Fruit fly (Drosophila melanogaster) whole organism, embryonic: ENCODE results near the gene CG1896.

ENCODE experiments used
- Antp ChIP-seq: fragments of 200-800 bp; sonication (Bioruptor generic); optimal IDR thresholded peaks from 3 replicates; lab custom pipeline; 2016; ENCODE audit warnings: missing biosample characterization, missing genetic modification characterization
- Asciz ChIP-seq: fragments of 200-800 bp; sonication (Bioruptor generic); optimal IDR thresholded peaks from 2 replicates; lab custom pipeline; 2017; ENCODE audit warnings: missing biosample characterization, mild to moderate bottlenecking, missing genetic modification characterization, missing genetic modification reagents
- BEAF-32 ChIP-seq: fragments of 200-800 bp; sonication (Bioruptor generic); optimal IDR thresholded peaks from 3 replicates; lab custom pipeline; 2017; ENCODE audit warnings: missing biosample characterization, missing genetic modification characterization, mild to moderate bottlenecking, moderate library complexity, missing genetic modification reagents
- Bdp1 ChIP-seq: fragments of 200-800 bp; sonication (Bioruptor generic); optimal IDR thresholded peaks from 3 replicates; lab custom pipeline; 2016; ENCODE audit warnings: missing biosample characterization, missing genetic modification characterization
- CG10979 ChIP-seq: fragments of 200-800 bp; sonication (Bioruptor generic); optimal IDR thresholded peaks from 2 replicates; lab custom pipeline; 2018; ENCODE audit warnings: missing biosample characterization, mild to moderate bottlenecking, missing genetic modification characterization, moderate library complexity
- CG11456 ChIP-seq: fragments of 200-800 bp; sonication (Bioruptor generic); IDR thresholded peaks from 3 replicates; pipeline ENCODE4 v1.3.6; 2022; ENCODE audit warnings: missing biosample characterization, missing genetic modification characterization
- CG12071 ChIP-seq: fragments of 200-800 bp; sonication (Bioruptor generic); optimal IDR thresholded peaks from 3 replicates; lab custom pipeline; 2018; ENCODE audit warnings: missing biosample characterization, mild to moderate bottlenecking, missing genetic modification characterization
- CG12219 ChIP-seq: fragments of 200-800 bp; sonication (Bioruptor generic); optimal IDR thresholded peaks from 3 replicates; lab custom pipeline; 2018; ENCODE audit warnings: missing biosample characterization, mild to moderate bottlenecking, missing genetic modification characterization
- CG12236 ChIP-seq: fragments of 200-800 bp; sonication (Bioruptor generic); optimal IDR thresholded peaks from 2 replicates; lab custom pipeline; 2016; ENCODE audit warnings: missing biosample characterization, missing genetic modification characterization
- CG12744 ChIP-seq: fragments of 200-800 bp; sonication (Bioruptor generic); optimal IDR thresholded peaks from 2 replicates; lab custom pipeline; 2016; ENCODE audit warnings: missing biosample characterization, missing genetic modification characterization
- CG13775 ChIP-seq: fragments of 200-800 bp; sonication (Bioruptor generic); optimal IDR thresholded peaks from 3 replicates; lab custom pipeline; 2017; ENCODE audit warnings: missing biosample characterization, mild to moderate bottlenecking, missing genetic modification characterization
- CG14014 ChIP-seq: fragments of 200-800 bp; sonication (Bioruptor generic); IDR thresholded peaks from 2 replicates; pipeline ENCODE4 v1.3.6; 2022; ENCODE audit warnings: missing biosample characterization, missing genetic modification characterization
- CG14860 ChIP-seq: fragments of 200-800 bp; sonication (Bioruptor generic); IDR thresholded peaks from 3 replicates; pipeline ENCODE4 v1.3.6; 2022; ENCODE audit warnings: missing biosample characterization, missing genetic modification characterization; ENCODE audit not compliant: partially characterized antibody
- CG15073 ChIP-seq: fragments of 200-800 bp; sonication (Bioruptor generic); optimal IDR thresholded peaks from 2 replicates; lab custom pipeline; 2016; ENCODE audit warnings: missing biosample characterization, missing genetic modification characterization
- CG15696 ChIP-seq: fragments of 200-800 bp; sonication (Bioruptor generic); optimal IDR thresholded peaks from 2 replicates; lab custom pipeline; 2019; ENCODE audit warnings: missing biosample characterization, mild to moderate bottlenecking, missing genetic modification characterization, moderate library complexity
- CG16815 ChIP-seq: fragments of 200-800 bp; sonication (Bioruptor generic); optimal IDR thresholded peaks from 3 replicates; lab custom pipeline; 2017; ENCODE audit warnings: missing biosample characterization, mild to moderate bottlenecking, missing genetic modification characterization
- CG17802 ChIP-seq: fragments of 200-800 bp; sonication (Bioruptor generic); optimal IDR thresholded peaks from 2 replicates; lab custom pipeline; 2018; ENCODE audit warnings: missing biosample characterization, mild to moderate bottlenecking, missing genetic modification characterization, moderate library complexity
- CG18262 ChIP-seq: fragments of 200-800 bp; optimal IDR thresholded peaks from 3 replicates; lab custom pipeline; 2019; ENCODE audit warnings: missing biosample characterization, mild to moderate bottlenecking, missing genetic modification characterization, moderate library complexity
- CG2120 ChIP-seq: fragments of 200-800 bp; sonication (Bioruptor generic); optimal IDR thresholded peaks from 3 replicates; lab custom pipeline; 2016; ENCODE audit warnings: missing biosample characterization, missing genetic modification characterization
- CG2889 ChIP-seq: fragments of 200-800 bp; sonication (Bioruptor generic); IDR thresholded peaks from 3 replicates; pipeline ENCODE4 v1.3.6; 2022; ENCODE audit warnings: missing biosample characterization, missing genetic modification characterization
- CG3847 ChIP-seq: fragments of 200-800 bp; sonication (Bioruptor generic); IDR thresholded peaks from 2 replicates; pipeline ENCODE4 v1.3.6; 2022; ENCODE audit warnings: missing biosample characterization, missing genetic modification characterization
- CG4360 ChIP-seq: fragments of 200-800 bp; sonication (Bioruptor generic); IDR thresholded peaks from 2 replicates; pipeline ENCODE4 v1.3.6; 2022; ENCODE audit warnings: missing biosample characterization, missing genetic modification characterization
- CG4424 ChIP-seq: fragments of 200-800 bp; sonication (Bioruptor generic); optimal IDR thresholded peaks from 3 replicates; lab custom pipeline; 2016; ENCODE audit warnings: missing biosample characterization, missing genetic modification characterization
- CG5953 ChIP-seq: fragments of 200-800 bp; sonication (Bioruptor generic); IDR thresholded peaks from 2 replicates; pipeline ENCODE4 v1.3.6; 2022; ENCODE audit warnings: missing biosample characterization, missing genetic modification characterization
- CG6254 ChIP-seq: fragments of 200-800 bp; sonication (Bioruptor generic); optimal IDR thresholded peaks from 3 replicates; lab custom pipeline; 2017; ENCODE audit warnings: mild to moderate bottlenecking, missing biosample characterization, missing genetic modification reagents, missing genetic modification characterization
- CG6765 ChIP-seq: fragments of 200-800 bp; sonication (Bioruptor generic); optimal IDR thresholded peaks from 3 replicates; lab custom pipeline; 2017; ENCODE audit warnings: missing biosample characterization, mild to moderate bottlenecking, missing genetic modification characterization
- CG6854 ChIP-seq: fragments of 200-800 bp; sonication (Bioruptor generic); optimal IDR thresholded peaks from 3 replicates; lab custom pipeline; 2017; ENCODE audit warnings: missing biosample characterization, mild to moderate bottlenecking, missing genetic modification characterization
- CG9437 ChIP-seq: fragments of 200-800 bp; sonication (Bioruptor generic); optimal IDR thresholded peaks from 2 replicates; lab custom pipeline; 2018; ENCODE audit warnings: missing biosample characterization, mild to moderate bottlenecking, missing genetic modification characterization
- CG9797 ChIP-seq: fragments of 200-800 bp; sonication (Bioruptor generic); optimal IDR thresholded peaks from 3 replicates; lab custom pipeline; 2018; ENCODE audit warnings: missing biosample characterization, mild to moderate bottlenecking, missing genetic modification characterization
- CG9876 ChIP-seq: fragments of 200-800 bp; sonication (Bioruptor generic); optimal IDR thresholded peaks from 2 replicates; lab custom pipeline; 2016; ENCODE audit warnings: missing biosample characterization, missing genetic modification characterization
- Ets65A ChIP-seq: fragments of 200-800 bp; sonication (Bioruptor generic); peaks from one replicate; lab custom pipeline; 2016; ENCODE audit warnings: missing biosample characterization, missing genetic modification characterization
- HLH54F ChIP-seq: fragments of 200-800 bp; sonication (Bioruptor generic); optimal IDR thresholded peaks from 3 replicates; lab custom pipeline; 2016; ENCODE audit warnings: missing biosample characterization, missing genetic modification characterization
- Kr ChIP-seq: fragments of 200-800 bp; sonication (Bioruptor generic); optimal IDR thresholded peaks from 2 replicates; lab custom pipeline; 2017; ENCODE audit warnings: missing biosample characterization, mild to moderate bottlenecking, missing genetic modification characterization
- Max ChIP-seq: fragments of 200-800 bp; sonication (Bioruptor generic); optimal IDR thresholded peaks from 2 replicates; lab custom pipeline; 2016; ENCODE audit warnings: missing biosample characterization, mild to moderate bottlenecking, missing genetic modification characterization
- NC2α ChIP-seq: fragments of 200-800 bp; sonication (Bioruptor generic); optimal IDR thresholded peaks from 2 replicates; lab custom pipeline; 2016; ENCODE audit warnings: missing biosample characterization, missing genetic modification characterization
- NfI ChIP-seq: fragments of 200-800 bp; sonication (Bioruptor generic); optimal IDR thresholded peaks from 3 replicates; lab custom pipeline; 2018; ENCODE audit warnings: missing biosample characterization, mild to moderate bottlenecking, missing genetic modification characterization, moderate library complexity
- Rx ChIP-seq: fragments of 200-800 bp; sonication (Bioruptor generic); IDR thresholded peaks from 2 replicates; pipeline ENCODE4 v1.3.6; 2022; ENCODE audit warnings: missing biosample characterization, missing genetic modification characterization
- Sox100B ChIP-seq: fragments of 200-800 bp; sonication (Bioruptor generic); optimal IDR thresholded peaks from 3 replicates; lab custom pipeline; 2018; ENCODE audit warnings: missing biosample characterization, mild to moderate bottlenecking, missing genetic modification characterization
- Vsx1 ChIP-seq: fragments of 200-800 bp; sonication (Bioruptor generic); optimal IDR thresholded peaks from 2 replicates; lab custom pipeline; 2017; ENCODE audit warnings: missing biosample characterization, mild to moderate bottlenecking, missing genetic modification characterization, missing genetic modification reagents
- amos ChIP-seq: fragments of 200-800 bp; sonication (Bioruptor generic); IDR thresholded peaks from 2 replicates; pipeline ENCODE4 v1.3.6; 2022; ENCODE audit warnings: missing biosample characterization, missing genetic modification characterization; ENCODE audit not compliant: partially characterized antibody
- ase ChIP-seq: fragments of 200-800 bp; sonication (Bioruptor generic); IDR thresholded peaks from 3 replicates; pipeline ENCODE4 v1.3.6; 2022; ENCODE audit warnings: missing biosample characterization, missing genetic modification characterization
- bigmax ChIP-seq: fragments of 200-800 bp; sonication (Bioruptor generic); optimal IDR thresholded peaks from 2 replicates; lab custom pipeline; 2018; ENCODE audit warnings: missing biosample characterization, mild to moderate bottlenecking, missing genetic modification characterization
- crc ChIP-seq: fragments of 200-800 bp; sonication (Bioruptor generic); optimal IDR thresholded peaks from 2 replicates; lab custom pipeline; 2016; ENCODE audit warnings: missing biosample characterization, missing genetic modification characterization
- dmrt11E ChIP-seq: fragments of 200-800 bp; sonication (Bioruptor generic); optimal IDR thresholded peaks from 3 replicates; lab custom pipeline; 2018; ENCODE audit warnings: missing biosample characterization, mild to moderate bottlenecking, missing genetic modification characterization, moderate library complexity
- grau ChIP-seq: fragments of 200-800 bp; optimal IDR thresholded peaks from 3 replicates; lab custom pipeline; 2019; ENCODE audit warnings: missing biosample characterization, mild to moderate bottlenecking, missing genetic modification characterization, moderate library complexity
- her ChIP-seq: fragments of 200-800 bp; sonication (Bioruptor generic); optimal IDR thresholded peaks from 2 replicates; lab custom pipeline; 2016; ENCODE audit warnings: missing biosample characterization, missing genetic modification characterization
- knrl ChIP-seq: fragments of 200-800 bp; sonication (Bioruptor generic); IDR thresholded peaks from 3 replicates; pipeline ENCODE4 v1.3.6; 2022; ENCODE audit warnings: missing biosample characterization, missing genetic modification characterization; ENCODE audit not compliant: partially characterized antibody
- mld ChIP-seq: fragments of 200-800 bp; sonication (Bioruptor generic); IDR thresholded peaks from 3 replicates; pipeline ENCODE4 v1.3.6; 2022; ENCODE audit warnings: missing biosample characterization, missing genetic modification characterization; ENCODE audit not compliant: partially characterized antibody
- nmo ChIP-seq: fragments of 200-800 bp; sonication (Bioruptor generic); optimal IDR thresholded peaks from 2 replicates; lab custom pipeline; 2018; ENCODE audit warnings: missing biosample characterization, mild to moderate bottlenecking, missing genetic modification characterization, moderate library complexity
- scrt ChIP-seq: fragments of 200-800 bp; sonication (Bioruptor generic); optimal IDR thresholded peaks from 2 replicates; lab custom pipeline; 2018; ENCODE audit warnings: missing biosample characterization, mild to moderate bottlenecking, missing genetic modification characterization, moderate library complexity
- seq ChIP-seq: fragments of 200-800 bp; sonication (Bioruptor generic); IDR thresholded peaks from 2 replicates; pipeline ENCODE4 v1.3.6; 2022; ENCODE audit warnings: missing biosample characterization, missing genetic modification characterization
- wek ChIP-seq: fragments of 200-800 bp; sonication (Bioruptor generic); optimal IDR thresholded peaks from 3 replicates; lab custom pipeline; 2018; ENCODE audit warnings: missing biosample characterization, mild to moderate bottlenecking, missing genetic modification characterization, moderate library complexity

The CG1896 gene

dm6 chr3R:31706895-31707238 is 37.2 kb upstream of the CG1896 start (continued):
- TF ChIP-seq Ets65A (GFP tag; lab: Kevin White, UChicago): peak; percentile 72
- no peak for TF ChIP-seq her (GFP tag; lab: Kevin White, UChicago)
- peak; percentile 72 for TF ChIP-seq dmrt11E (tag; lab: Kevin White, UChicago)
- TF ChIP-seq CG18262 (tag; lab: Kevin White, UChicago): peak; percentile 45
- TF ChIP-seq grau (tag; lab: Kevin White, UChicago): no peak
- no peak for TF ChIP-seq Vsx1
- TF ChIP-seq crc: no peak
- TF ChIP-seq Sox100B (GFP tag; lab: Kevin White, UChicago): no peak
- TF ChIP-seq CG6854 (GFP tag; lab: Kevin White, UChicago): no peak
- no peak for TF ChIP-seq NC2α (GFP tag; lab: Kevin White, UChicago)
- TF ChIP-seq CG13775 (GFP tag; lab: Kevin White, UChicago): no peak
- TF ChIP-seq Kr: no peak
- TF ChIP-seq amos (GFP tag; lab: Robert Waterston, UW): no peak
- no peak for TF ChIP-seq CG9437 (GFP tag; lab: Kevin White, UChicago)
- TF ChIP-seq CG9797: no peak
- TF ChIP-seq mld (GFP tag; lab: Robert Waterston, UW): no peak
- no peak for TF ChIP-seq CG11456 (GFP tag; lab: Robert Waterston, UW)
- no peak for TF ChIP-seq CG12744
- no peak for TF ChIP-seq ase (GFP tag; lab: Robert Waterston, UW)
- TF ChIP-seq CG14860 (GFP tag; lab: Robert Waterston, UW): no peak
- no peak for TF ChIP-seq CG15073 (GFP tag; lab: Kevin White, UChicago)
- TF ChIP-seq CG2889 (GFP tag; lab: Robert Waterston, UW): no peak
- peak; percentile 63 for TF ChIP-seq CG15696 (tag; lab: Kevin White, UChicago)
- TF ChIP-seq wek (GFP tag; lab: Kevin White, UChicago): no peak
- TF ChIP-seq nmo (GFP tag; lab: Kevin White, UChicago): no peak
- TF ChIP-seq CG4360: no peak
- TF ChIP-seq CG6254 (GFP tag; lab: Kevin White, UChicago): no peak
- no peak for TF ChIP-seq CG9876 (GFP tag; lab: Kevin White, UChicago)
- no peak for TF ChIP-seq CG12071 (GFP tag; lab: Kevin White, UChicago)
- no peak for TF ChIP-seq Bdp1
- TF ChIP-seq CG16815 (GFP tag; lab: Kevin White, UChicago): peak; percentile 21
- no peak for TF ChIP-seq CG12236 (GFP tag; lab: Kevin White, UChicago)
- TF ChIP-seq knrl (GFP tag; lab: Robert Waterston, UW): no peak
- no peak for TF ChIP-seq bigmax (GFP tag; lab: Kevin White, UChicago)
- TF ChIP-seq CG4424: peak; percentile 6
- no peak for TF ChIP-seq seq
- TF ChIP-seq HLH54F (GFP tag; lab: Kevin White, UChicago): no peak
- TF ChIP-seq NfI (GFP tag; lab: Kevin White, UChicago): no peak
- no peak for TF ChIP-seq scrt (GFP tag; lab: Kevin White, UChicago)
- TF ChIP-seq Rx (GFP tag; lab: Robert Waterston, UW): no peak
- TF ChIP-seq Asciz: no peak
- TF ChIP-seq CG3847: no peak
- no peak for TF ChIP-seq CG14014
- no peak for TF ChIP-seq Max (GFP tag; lab: Kevin White, UChicago)
- TF ChIP-seq CG12219: no peak
- TF ChIP-seq Antp (GFP tag; lab: Kevin White, UChicago): no peak
- no peak for TF ChIP-seq CG5953 (GFP tag; lab: Robert Waterston, UW)
- TF ChIP-seq CG10979: peak; percentile 50
- no peak for TF ChIP-seq CG17802 (tag; lab: Kevin White, UChicago)
- no peak for TF ChIP-seq CG6765 (GFP tag; lab: Kevin White, UChicago)
- TF ChIP-seq BEAF-32 (GFP tag; lab: Kevin White, UChicago): no peak
- no peak for TF ChIP-seq CG2120 (GFP tag; lab: Kevin White, UChicago)
